Fruit fly (Drosophila melanogaster): ENCODE measurements around the gene Septin1.
A peak's percentile ranks its signal among the peaks of the same experiment; 100 is the strongest.

Gene Septin1

dm6 chrX:21322289-21322981 is 35.7 kb upstream of the Septin1 start (continued):
- TF ChIP-seq ftz-f1 (GFP tag; optimal IDR thresholded peaks at IDR 0.05) (peak; percentile 16), Max (GFP tag; optimal IDR thresholded peaks at IDR 0.05) (peak; percentile 31), CG30403 (GFP tag; optimal IDR thresholded peaks at IDR 0.05) (peak; percentile 12), Rfx (GFP tag; IDR thresholded peaks at IDR 0.05) (peak; percentile 47), Nf-YC (tag; optimal IDR thresholded peaks at IDR 0.05) (peak; percentile 65), esg (GFP tag; conservative IDR thresholded peaks at IDR 0.05) (peak; percentile 42; the same call in 1 of the 2 replicates), Fer3 (tag; optimal IDR thresholded peaks at IDR 0.05) (peak; percentile 61), CG6272 (GFP tag; IDR thresholded peaks at IDR 0.05) (no peak; the same call in 1 of the 2 replicates), CG17829 (tag; optimal IDR thresholded peaks at IDR 0.05) (peak; percentile 56), cwo (GFP tag; optimal IDR thresholded peaks at IDR 0.05) (peak; percentile 92), ranshi (GFP tag; IDR thresholded peaks at IDR 0.05) (0 out of 2 replicates have a peak, but pooled peaks have one; percentile 43), CG17361 (GFP tag; IDR thresholded peaks at IDR 0.05) (peak; percentile 88), trem (tag; optimal IDR thresholded peaks at IDR 0.05) (peak; percentile 13), CG6813 (GFP tag; optimal IDR thresholded peaks at IDR 0.05) (no peak), kah (GFP tag; optimal IDR thresholded peaks at IDR 0.05) (peak; percentile 20), slbo (GFP tag; IDR thresholded peaks at IDR 0.05) (peak; percentile 27; the same call in 1 of the 2 replicates), crol (GFP tag; IDR thresholded peaks at IDR 0.05) (peak; percentile 43), sug (tag; optimal IDR thresholded peaks at IDR 0.05) (peak; percentile 78), Adf1 (GFP tag; IDR thresholded peaks at IDR 0.05) (peak; percentile 41; the same call in 1 of the 2 replicates), hkb (optimal IDR thresholded peaks at IDR 0.05) (no peak), hkb (GFP tag; IDR thresholded peaks at IDR 0.05) (peak; percentile 42; the same call in 1 of the 2 replicates), Hr78 (GFP tag; optimal IDR thresholded peaks at IDR 0.05) (peak in 1 of 2 experiments; percentile 88), cas (GFP tag; IDR thresholded peaks at IDR 0.05) (no peak), CG4730 (GFP tag; IDR thresholded peaks at IDR 0.05) (peak; percentile 29; the same call in 1 of the 2 replicates), CG15514 (GFP tag; optimal IDR thresholded peaks at IDR 0.05) (peak; percentile 15), sob (GFP tag; IDR thresholded peaks at IDR 0.05) (0 out of 2 replicates have a peak, but pooled peaks have one; percentile 46), CG8478 (optimal IDR thresholded peaks at IDR 0.05) (no peak), tna (GFP tag; IDR thresholded peaks at IDR 0.05; ENCODE audit: partially characterized antibody) (no peak), ci (GFP tag; IDR thresholded peaks at IDR 0.05) (no peak), NK7.1 (GFP tag; optimal IDR thresholded peaks at IDR 0.05) (no peak), Pdp1 (GFP tag; optimal IDR thresholded peaks at IDR 0.05) (no peak), CG8290 (GFP tag; optimal IDR thresholded peaks at IDR 0.05) (no peak), CG8290 (tag; optimal IDR thresholded peaks at IDR 0.05) (no peak), caup (GFP tag; optimal IDR thresholded peaks at IDR 0.05; ENCODE audit: severe bottlenecking) (peak; percentile 46), Asciz (GFP tag; optimal IDR thresholded peaks at IDR 0.05) (peak; percentile 52), CG13775 (GFP tag; optimal IDR thresholded peaks at IDR 0.05) (peak; percentile 56), CG13296 (GFP tag; optimal IDR thresholded peaks at IDR 0.05) (peak; percentile 82), ind (GFP tag; optimal IDR thresholded peaks at IDR 0.05) (peak; percentile 54), CG12744 (GFP tag; optimal IDR thresholded peaks at IDR 0.05) (no peak), CG8924 (tag; optimal IDR thresholded peaks at IDR 0.05) (peak; percentile 19), tin (GFP tag; optimal IDR thresholded peaks at IDR 0.05) (peak; percentile 16), oc (tag; optimal IDR thresholded peaks at IDR 0.05) (no peak), maf-S (GFP tag; optimal IDR thresholded peaks at IDR 0.05) (no peak), Opbp (GFP tag; IDR thresholded peaks at IDR 0.05; ENCODE audit: partially characterized antibody) (no peak), CG3281 (GFP tag; optimal IDR thresholded peaks at IDR 0.05) (peak; percentile 74), sens (GFP tag) (peak; percentile 41), CG4820 (GFP tag; optimal IDR thresholded peaks at IDR 0.05) (peak; percentile 14), CG9215 (GFP tag; IDR thresholded peaks at IDR 0.05) (peak; percentile 53), D19B (GFP tag; optimal IDR thresholded peaks at IDR 0.05) (peak; percentile 50), ttk (GFP tag; IDR thresholded peaks at IDR 0.05) (peak; percentile 33; the same call in 1 of the 2 replicates)

Data from whole organism, embryonic.